Worm (Caenorhabditis elegans) whole organism, L1 larva: ENCODE measurements around the gene C14C10.10.

Source experiments
- egl-27 ChIP-seq, 2 experiments: fragments of 150-350 bp in 1 of 2; sonication (generic microtip); optimal IDR thresholded peaks; 3 replicates each; lab custom pipeline; 2017 to 2018; ENCODE audit warnings: missing biosample characterization in 2 of 2, missing genetic modification characterization in 2 of 2, missing genetic modification reagents in 2 of 2
- lin-13 ChIP-seq: fragments of 150-350 bp; optimal IDR thresholded peaks from 2 replicates; lab custom pipeline; 2014; ENCODE audit warnings: missing biosample characterization, missing genetic modification reagents, missing genetic modification characterization
- nhr-237 ChIP-seq: fragments of 150-350 bp; optimal IDR thresholded peaks from 2 replicates; lab custom pipeline; 2014; ENCODE audit warnings: missing biosample characterization, missing genetic modification characterization
- nhr-47 ChIP-seq: sonication (generic microtip); optimal IDR thresholded peaks from 2 replicates; lab custom pipeline; 2016; ENCODE audit warnings: mild to moderate bottlenecking, missing genetic modification characterization, moderate library complexity, missing compliant biosample characterization
- nhr-77 ChIP-seq: fragments of 150-350 bp; optimal IDR thresholded peaks from 2 replicates; lab custom pipeline; 2014; ENCODE audit warnings: missing biosample characterization, missing genetic modification characterization
- rnt-1 ChIP-seq: sonication (generic microtip); optimal IDR thresholded peaks from 2 replicates; lab custom pipeline; 2016; ENCODE audit warnings: mild to moderate bottlenecking, missing genetic modification characterization, moderate library complexity, missing compliant biosample characterization
- unc-98 ChIP-seq: fragments of 200-800 bp; sonication (Bioruptor generic); IDR thresholded peaks from 2 replicates; pipeline ENCODE4 v1.3.6; 2022; ENCODE audit warnings: missing genetic modification characterization, missing compliant biosample characterization
- ztf-4 ChIP-seq: fragments of 150-350 bp; optimal IDR thresholded peaks from 2 replicates; lab custom pipeline; 2014; ENCODE audit warnings: missing biosample characterization, missing genetic modification characterization

DNA sequence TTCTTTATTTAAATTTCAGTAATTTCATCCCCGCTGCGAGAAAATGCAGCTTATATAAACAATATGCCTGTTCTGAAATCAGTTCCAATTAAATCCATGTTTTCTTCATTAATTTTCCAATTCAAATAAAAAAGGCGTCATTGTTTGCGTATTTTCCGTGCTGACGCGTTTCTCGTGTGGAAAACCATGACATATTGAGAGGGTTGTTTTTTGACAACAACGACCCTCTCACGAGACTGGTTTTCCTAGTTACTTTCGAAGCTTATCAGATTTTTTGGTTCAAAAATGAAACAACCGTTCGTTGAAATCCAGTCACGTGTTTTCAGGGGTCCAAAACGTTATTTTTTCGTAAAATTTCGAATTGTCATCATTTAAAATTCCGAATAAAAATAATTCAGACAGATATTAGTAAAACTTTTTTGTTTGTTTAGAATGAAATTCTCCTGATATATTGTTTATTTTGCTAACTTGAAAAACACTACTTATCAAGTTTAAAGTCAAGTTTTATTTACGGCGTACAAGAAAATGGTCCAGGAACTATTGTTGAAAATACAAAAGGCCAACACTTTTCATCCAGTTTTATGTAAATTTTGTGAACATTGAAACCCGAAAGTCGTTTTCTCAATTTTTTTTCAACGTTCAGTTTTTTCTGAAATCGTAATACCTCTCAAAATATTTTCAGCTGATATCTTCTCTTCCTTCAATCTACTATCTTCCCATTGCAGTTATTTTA is 748 bp upstream of the C14C10.10 start, which contains the start of gene C14C10.5:
- TF ChIP-seq nhr-77 (tag; lab: Kevin White, UChicago) (no peak), egl-27 (tag; optimal IDR thresholded peaks at IDR 0.05; lab: Kevin White, UChicago) (no peak), rnt-1 (tag; lab: Kevin White, UChicago) (no peak), nhr-47 (peak; percentile 10), lin-13 (GFP tag; lab: Kevin White, UChicago) (no peak), unc-98 (GFP tag; lab: Robert Waterston, UW) (no peak), ztf-4 (tag; lab: Kevin White, UChicago) (no peak), nhr-237 (tag; lab: Kevin White, UChicago) (no peak)
